Worm (Caenorhabditis elegans): ENCODE results near the gene F56B3.11.

DNA sequence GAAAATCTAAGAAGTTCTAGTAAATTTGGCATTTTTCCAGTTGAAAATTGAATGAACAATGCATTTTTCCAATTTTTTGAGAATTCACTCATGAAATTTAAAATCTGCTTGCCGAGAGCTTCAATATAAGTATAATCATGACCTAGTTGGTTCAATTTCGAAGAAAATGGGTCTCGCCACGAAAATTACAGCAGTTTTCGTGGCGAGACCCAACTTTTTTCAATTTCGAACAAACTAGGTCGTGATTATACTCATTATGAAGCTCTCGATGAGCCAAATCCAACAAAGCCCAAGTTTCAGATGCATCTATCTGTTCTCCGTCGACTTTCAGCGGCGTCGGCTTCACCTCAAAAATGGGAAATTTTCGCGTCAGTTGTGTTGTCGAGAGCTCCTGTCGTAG is 4.1 kb upstream of the F56B3.11 start, which contains the start of gene mrpl-46:
- TF ChIP-seq nhr-11 (tag; optimal IDR thresholded peaks at IDR 0.05) (no peak), ama-1 (optimal IDR thresholded peaks at IDR 0.05) (no peak), dmd-4 (tag; optimal IDR thresholded peaks at IDR 0.05; ENCODE audit: borderline replicate concordance) (no peak), rnt-1 (tag; optimal IDR thresholded peaks at IDR 0.05) (no peak), ceh-2 (tag; optimal IDR thresholded peaks at IDR 0.05) (no peak)
